Worm (Caenorhabditis elegans) whole organism, early embryonic: ENCODE measurements around the gene ZK673.4.

Experiments
- ama-1 ChIP-seq: fragments of 150-350 bp; optimal IDR thresholded peaks from 2 replicates; lab custom pipeline; 2014
- ceh-36 ChIP-seq: sonication (generic microtip); optimal IDR thresholded peaks from 2 replicates; lab custom pipeline; 2016; ENCODE audit warnings: missing genetic modification characterization, inconsistent platforms, missing compliant biosample characterization
- flt-1 ChIP-seq: fragments of 200-800 bp; sonication (Bioruptor generic); IDR thresholded peaks from 2 replicates; pipeline ENCODE4 v1.3.6; 2022; ENCODE audit warnings: missing genetic modification characterization, missing compliant biosample characterization
- hmbx-1 ChIP-seq: sonication (generic microtip); optimal IDR thresholded peaks from 2 replicates; lab custom pipeline; 2016; ENCODE audit warnings: mild to moderate bottlenecking, missing genetic modification characterization, missing compliant biosample characterization
- scrt-1 ChIP-seq: fragments of 200-800 bp; sonication (Bioruptor generic); IDR thresholded peaks from 2 replicates; pipeline ENCODE4 v1.3.6; 2022; ENCODE audit warnings: missing genetic modification characterization, missing compliant biosample characterization
- tbx-11 ChIP-seq: fragments of 200-800 bp; sonication (Bioruptor generic); IDR thresholded peaks from 2 replicates; pipeline ENCODE4 v1.3.6; 2022; ENCODE audit warnings: missing genetic modification characterization, missing compliant biosample characterization
- tbx-37 ChIP-seq: fragments of 200-800 bp; sonication (Bioruptor generic); conservative IDR thresholded peaks from 2 replicates; pipeline ENCODE4 v1.3.6; 2022; ENCODE audit warnings: missing genetic modification reagents, missing genetic modification characterization, missing compliant biosample characterization
- tra-4 ChIP-seq: sonication (generic microtip); optimal IDR thresholded peaks from 2 replicates; lab custom pipeline; 2017; ENCODE audit warnings: missing genetic modification characterization, missing compliant biosample characterization

DNA sequence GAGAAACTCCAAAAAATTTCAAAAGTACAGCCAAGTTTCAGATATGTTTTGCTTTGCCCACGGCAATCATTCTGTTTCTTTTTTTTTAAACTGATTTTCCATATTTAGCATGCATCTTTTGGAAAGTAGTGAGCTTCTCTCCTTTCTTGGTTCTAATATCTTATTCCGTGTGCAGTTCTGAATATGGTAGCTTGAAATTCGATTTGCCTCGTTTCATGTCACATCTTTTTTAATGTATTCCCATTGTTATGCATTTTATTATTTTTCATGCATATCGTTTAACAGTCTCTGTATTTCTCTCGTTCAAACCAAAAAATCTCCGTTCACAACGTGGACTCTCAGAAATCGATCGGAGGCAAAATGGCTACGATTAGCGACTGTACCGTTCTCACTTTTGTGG, 41.7 kb downstream of the ZK673.4 start, which contains the start of gene ZK666.14:
- TF ChIP-seq ama-1 (lab: Kevin White, UChicago) (no peak), ceh-36 (no peak), tbx-37 (GFP tag; lab: Robert Waterston, UW) (no peak), flt-1 (GFP tag; lab: Robert Waterston, UW) (no peak), tbx-11 (GFP tag; lab: Robert Waterston, UW) (no peak), hmbx-1 (tag; lab: Kevin White, UChicago) (no peak), scrt-1 (GFP tag; lab: Robert Waterston, UW) (no peak), tra-4 (tag; lab: Kevin White, UChicago) (no peak)
